Worm (Caenorhabditis elegans): ENCODE results near the gene fbxa-59.
A peak's percentile ranks its signal among the peaks of the same experiment; 100 is the strongest.

DNA sequence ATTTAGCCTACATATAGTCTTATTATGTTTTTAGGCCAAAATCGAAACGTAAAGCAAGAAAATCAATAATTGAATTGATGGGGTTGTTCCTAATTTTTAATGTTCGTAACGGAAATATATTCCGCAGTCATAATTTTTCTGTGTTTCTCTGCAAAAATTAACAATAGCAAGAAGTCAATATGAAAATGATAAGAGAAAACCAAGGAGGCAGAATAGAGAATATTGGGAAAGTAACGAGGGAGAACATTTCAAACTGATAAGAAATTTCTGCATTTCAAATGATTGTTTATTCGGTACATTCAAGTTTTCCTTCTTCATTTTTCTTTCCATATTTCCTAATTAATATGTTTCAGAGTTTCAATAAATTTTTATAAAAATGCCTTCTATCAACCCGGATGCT, 12.7 kb upstream of the fbxa-59 start, which contains the start of gene fbxa-54:
- TF ChIP-seq fos-1 (tag; optimal IDR thresholded peaks at IDR 0.05) (peak; percentile 84), snpc-4 (tag; optimal IDR thresholded peaks at IDR 0.05) (no peak)
